Fruit fly (Drosophila melanogaster): Measurements from ENCODE around the gene CG14435.

CG14435 gene

dm6 chrX:6843841-6844440 is at the start of gene CG14435, which contains the start of gene Tmf:
Gene CG14435, minus strand, starts transcription at chrX:6843921.
Gene Tmf, plus strand, starts transcription at chrX:6844341.
- peak; percentile 92 for TF ChIP-seq wek (GFP tag; optimal IDR thresholded peaks at IDR 0.05)
- no peak for TF ChIP-seq Kr (GFP tag; optimal IDR thresholded peaks at IDR 0.05)
- TF ChIP-seq CG30020 (tag; optimal IDR thresholded peaks at IDR 0.05), result peak; percentile 73
- TF ChIP-seq HHEX (GFP tag; optimal IDR thresholded peaks at IDR 0.05), result peak; percentile 57
- TF ChIP-seq sens (GFP tag), result peak; percentile 93
- peak; percentile 55 for TF ChIP-seq pum (GFP tag; optimal IDR thresholded peaks at IDR 0.05)
- 0 out of 2 replicates have a peak, but pooled peaks have one; percentile 27 for TF ChIP-seq Dip2 (GFP tag; IDR thresholded peaks at IDR 0.05)
- TF ChIP-seq ato (GFP tag; IDR thresholded peaks at IDR 0.05; ENCODE audit: partially characterized antibody), result no peak; the same call in 1 of the 2 replicates
- TF ChIP-seq lmd (GFP tag; IDR thresholded peaks at IDR 0.05), result peak; percentile 89
- TF ChIP-seq ab (GFP tag; optimal IDR thresholded peaks at IDR 0.05), result no peak
- TF ChIP-seq ERR (GFP tag; optimal IDR thresholded peaks at IDR 0.05), result no peak
- peak; percentile 65 for TF ChIP-seq toy (GFP tag; IDR thresholded peaks at IDR 0.05)
- peak; percentile 75 for TF ChIP-seq CG10543 (GFP tag; optimal IDR thresholded peaks at IDR 0.05)
- TF ChIP-seq abd-A (tag; optimal IDR thresholded peaks at IDR 0.05), result no peak
- TF ChIP-seq Atf-2 (GFP tag; optimal IDR thresholded peaks at IDR 0.05), result peak; percentile 23
- TF ChIP-seq usp (GFP tag; optimal IDR thresholded peaks at IDR 0.05), result no peak
- peak; percentile 16 for TF ChIP-seq schlank (tag; optimal IDR thresholded peaks at IDR 0.05)
- TF ChIP-seq CG8478 (optimal IDR thresholded peaks at IDR 0.05), result no peak
- peak; percentile 64 for TF ChIP-seq CG1024 (GFP tag; IDR thresholded peaks at IDR 0.05)
- no peak; the same call in 2 of the 3 replicates for TF ChIP-seq CG7963 (GFP tag; IDR thresholded peaks at IDR 0.05; ENCODE audit: partially characterized antibody)
- peak; percentile 58 for TF ChIP-seq CG17802 (tag; optimal IDR thresholded peaks at IDR 0.05)
- peak in 1 of 2 experiments; percentile 65 for TF ChIP-seq crp (GFP tag; optimal IDR thresholded peaks at IDR 0.05)
- peak; percentile 45 for TF ChIP-seq Ravus (GFP tag; IDR thresholded peaks at IDR 0.05)
- TF ChIP-seq C15 (GFP tag; IDR thresholded peaks at IDR 0.05), result peak; percentile 27; the same call in 1 of the 3 replicates
- peak; percentile 90 for TF ChIP-seq Ptx1 (GFP tag; IDR thresholded peaks at IDR 0.05)
- TF ChIP-seq Myb (GFP tag; optimal IDR thresholded peaks at IDR 0.05), result peak; percentile 4
- peak; percentile 57 for TF ChIP-seq Elba2 (GFP tag; optimal IDR thresholded peaks at IDR 0.05)
- TF ChIP-seq maf-S (GFP tag; optimal IDR thresholded peaks at IDR 0.05), result no peak
- TF ChIP-seq NC2α (GFP tag; optimal IDR thresholded peaks at IDR 0.05), result no peak
- no peak for TF ChIP-seq TFAM (GFP tag; optimal IDR thresholded peaks at IDR 0.05)
- TF ChIP-seq row (GFP tag; IDR thresholded peaks at IDR 0.05), result peak; percentile 93
- peak; percentile 12 for TF ChIP-seq Blimp-1 (GFP tag; optimal IDR thresholded peaks at IDR 0.05)
- peak; percentile 57 for TF ChIP-seq HmgZ (tag; optimal IDR thresholded peaks at IDR 0.05)
- peak; percentile 82 for TF ChIP-seq Ssrp (tag; optimal IDR thresholded peaks at IDR 0.05)
- TF ChIP-seq CG32532 (GFP tag; IDR thresholded peaks at IDR 0.05), result peak; percentile 90
- TF ChIP-seq CG12744 (GFP tag; optimal IDR thresholded peaks at IDR 0.05), result no peak
- TF ChIP-seq mirr (GFP tag; optimal IDR thresholded peaks at IDR 0.05), result peak; percentile 49
- TF ChIP-seq CG14441 (GFP tag; IDR thresholded peaks at IDR 0.05), result peak; percentile 89
- TF ChIP-seq rib (GFP tag; IDR thresholded peaks at IDR 0.05), result peak; percentile 72
- TF ChIP-seq CG6765 (GFP tag; optimal IDR thresholded peaks at IDR 0.05), result peak; percentile 63
- no peak for TF ChIP-seq tup (GFP tag; optimal IDR thresholded peaks at IDR 0.05)
- peak; percentile 47 for TF ChIP-seq CG5180 (GFP tag; optimal IDR thresholded peaks at IDR 0.05)
- TF ChIP-seq dmrt99B (tag; optimal IDR thresholded peaks at IDR 0.05), result peak; percentile 80
- TF ChIP-seq sob (GFP tag; IDR thresholded peaks at IDR 0.05), result peak; percentile 88
- no peak for TF ChIP-seq CG11398 (GFP tag; optimal IDR thresholded peaks at IDR 0.05)
- peak; percentile 50 for TF ChIP-seq Bdp1 (GFP tag; optimal IDR thresholded peaks at IDR 0.05)
- peak; percentile 64 for TF ChIP-seq Mad (GFP tag; optimal IDR thresholded peaks at IDR 0.05)
- TF ChIP-seq CG11093 (GFP tag; IDR thresholded peaks at IDR 0.05), result peak; percentile 85
- TF ChIP-seq Asciz (GFP tag; optimal IDR thresholded peaks at IDR 0.05), result no peak
- TF ChIP-seq CG6813 (GFP tag; optimal IDR thresholded peaks at IDR 0.05), result no peak

Data from whole organism, embryonic.